Fruit fly (Drosophila melanogaster) whole organism, embryonic: ENCODE data around the gene CG32137.

ENCODE experiments used
- Ada2b ChIP-seq: fragments of 200-800 bp; sonication (Bioruptor generic); IDR thresholded peaks from 2 replicates; pipeline ENCODE4 v1.3.6; 2022; ENCODE audit warnings: missing biosample characterization, missing genetic modification characterization
- B-H2 ChIP-seq: fragments of 200-800 bp; sonication (Bioruptor generic); optimal IDR thresholded peaks from 2 replicates; lab custom pipeline; 2018; ENCODE audit warnings: missing biosample characterization, mild to moderate bottlenecking, missing genetic modification characterization
- CG10431 ChIP-seq: fragments of 200-800 bp; sonication (Bioruptor generic); optimal IDR thresholded peaks from 3 replicates; lab custom pipeline; 2018; ENCODE audit warnings: missing biosample characterization, mild to moderate bottlenecking, missing genetic modification characterization
- CG10959 ChIP-seq: fragments of 200-800 bp; sonication (Bioruptor generic); IDR thresholded peaks from 2 replicates; pipeline ENCODE4 v1.3.6; 2022; ENCODE audit warnings: missing biosample characterization, missing genetic modification characterization
- CG12769 ChIP-seq: fragments of 200-800 bp; sonication (Bioruptor generic); optimal IDR thresholded peaks from 2 replicates; lab custom pipeline; 2019; ENCODE audit warnings: missing biosample characterization, mild to moderate bottlenecking, missing genetic modification characterization, moderate library complexity
- CG13894 ChIP-seq: fragments of 200-800 bp; sonication (Bioruptor generic); optimal IDR thresholded peaks from 3 replicates; lab custom pipeline; 2018; ENCODE audit warnings: missing biosample characterization, mild to moderate bottlenecking, missing genetic modification characterization, moderate library complexity
- CG1647 ChIP-seq: fragments of 200-800 bp; sonication (Bioruptor generic); optimal IDR thresholded peaks from 3 replicates; lab custom pipeline; 2016; ENCODE audit warnings: missing biosample characterization, missing genetic modification characterization
- CG17361 ChIP-seq: fragments of 200-800 bp; sonication (Bioruptor generic); IDR thresholded peaks from 3 replicates; pipeline ENCODE4 v1.3.6; 2022; ENCODE audit warnings: missing biosample characterization, missing genetic modification characterization
- CG2712 ChIP-seq: fragments of 200-800 bp; optimal IDR thresholded peaks from 3 replicates; lab custom pipeline; 2019; ENCODE audit warnings: missing biosample characterization, mild to moderate bottlenecking, missing genetic modification characterization, moderate library complexity
- CG30020 ChIP-seq: fragments of 200-800 bp; optimal IDR thresholded peaks from 2 replicates; lab custom pipeline; 2019; ENCODE audit warnings: missing biosample characterization, mild to moderate bottlenecking, missing genetic modification characterization, moderate library complexity
- CG4360 ChIP-seq: fragments of 200-800 bp; sonication (Bioruptor generic); IDR thresholded peaks from 2 replicates; pipeline ENCODE4 v1.3.6; 2022; ENCODE audit warnings: missing biosample characterization, missing genetic modification characterization
- CG5245 ChIP-seq: fragments of 200-800 bp; sonication (Bioruptor generic); optimal IDR thresholded peaks from 3 replicates; lab custom pipeline; 2016; ENCODE audit warnings: missing biosample characterization, missing genetic modification characterization
- CG7556 ChIP-seq: fragments of 200-800 bp; sonication (Bioruptor generic); optimal IDR thresholded peaks from 2 replicates; lab custom pipeline; 2017; ENCODE audit warnings: missing biosample characterization, mild to moderate bottlenecking, missing genetic modification characterization
- CG9797 ChIP-seq: fragments of 200-800 bp; sonication (Bioruptor generic); optimal IDR thresholded peaks from 3 replicates; lab custom pipeline; 2018; ENCODE audit warnings: missing biosample characterization, mild to moderate bottlenecking, missing genetic modification characterization
- CHES-1-like ChIP-seq: fragments of 200-800 bp; sonication (Bioruptor generic); optimal IDR thresholded peaks from 2 replicates; lab custom pipeline; 2016; ENCODE audit warnings: missing biosample characterization, missing genetic modification characterization
- Chrac-16 ChIP-seq: fragments of 200-800 bp; sonication (Bioruptor generic); optimal IDR thresholded peaks from 3 replicates; lab custom pipeline; 2016; ENCODE audit warnings: missing biosample characterization, missing genetic modification characterization
- Elba2 ChIP-seq: fragments of 200-800 bp; sonication (Bioruptor generic); optimal IDR thresholded peaks from 3 replicates; lab custom pipeline; 2016; ENCODE audit warnings: missing biosample characterization, missing genetic modification characterization
- H2.0 ChIP-seq: fragments of 200-800 bp; sonication (Bioruptor generic); IDR thresholded peaks from 2 replicates; pipeline ENCODE4 v1.3.6; 2022; ENCODE audit warnings: missing biosample characterization, missing genetic modification characterization
- HHEX ChIP-seq: fragments of 200-800 bp; sonication (Bioruptor generic); optimal IDR thresholded peaks from 3 replicates; lab custom pipeline; 2017; ENCODE audit warnings: missing biosample characterization, mild to moderate bottlenecking, missing genetic modification characterization, missing genetic modification reagents
- Hmr ChIP-seq: fragments of 200-800 bp; sonication (Bioruptor generic); optimal IDR thresholded peaks from 3 replicates; lab custom pipeline; 2017; ENCODE audit warnings: mild to moderate bottlenecking, missing biosample characterization, missing genetic modification reagents, missing genetic modification characterization
- Hsf ChIP-seq: fragments of 200-800 bp; sonication (Bioruptor generic); optimal IDR thresholded peaks from 3 replicates; lab custom pipeline; 2016; ENCODE audit warnings: missing biosample characterization, missing genetic modification characterization
- Mad ChIP-seq: fragments of 200-800 bp; sonication (Bioruptor generic); optimal IDR thresholded peaks from 2 replicates; lab custom pipeline; 2016; ENCODE audit warnings: missing biosample characterization, missing genetic modification characterization
- NC2α ChIP-seq: fragments of 200-800 bp; sonication (Bioruptor generic); optimal IDR thresholded peaks from 2 replicates; lab custom pipeline; 2016; ENCODE audit warnings: missing biosample characterization, missing genetic modification characterization
- Nf-YC ChIP-seq: fragments of 200-800 bp; optimal IDR thresholded peaks from 3 replicates; lab custom pipeline; 2019; ENCODE audit warnings: missing biosample characterization, mild to moderate bottlenecking, missing genetic modification characterization, moderate library complexity
- Pdp1 ChIP-seq, 2 experiments: fragments of 200-800 bp; sonication (Bioruptor generic); optimal IDR thresholded peaks; 3 replicates each; lab custom pipeline; 2016; ENCODE audit warnings: missing biosample characterization in 2 of 2, missing genetic modification characterization in 2 of 2, mild to moderate bottlenecking in 1 of 2, moderate library complexity in 1 of 2
- Ptx1 ChIP-seq: fragments of 200-800 bp; sonication (Bioruptor generic); IDR thresholded peaks from 2 replicates; pipeline ENCODE4 v1.3.6; 2022; ENCODE audit warnings: missing biosample characterization, missing genetic modification characterization
- Tbp ChIP-seq: fragments of >200 bp; optimal IDR thresholded peaks from 2 replicates; lab custom pipeline; 2018; ENCODE audit warnings: missing biosample characterization, missing genetic modification characterization
- Vsx1 ChIP-seq: fragments of 200-800 bp; sonication (Bioruptor generic); optimal IDR thresholded peaks from 2 replicates; lab custom pipeline; 2017; ENCODE audit warnings: missing biosample characterization, mild to moderate bottlenecking, missing genetic modification characterization, missing genetic modification reagents
- ap ChIP-seq: fragments of 200-800 bp; sonication (Bioruptor generic); IDR thresholded peaks from 2 replicates; pipeline ENCODE4 v1.3.6; 2022; ENCODE audit warnings: missing biosample characterization, missing genetic modification characterization
- ara ChIP-seq: fragments of 200-800 bp; sonication (Bioruptor generic); IDR thresholded peaks from 2 replicates; pipeline ENCODE4 v1.3.6; 2022; ENCODE audit warnings: missing biosample characterization, missing genetic modification characterization
- bcd ChIP-seq: fragments of 200-800 bp; sonication (Bioruptor generic); optimal IDR thresholded peaks from 2 replicates; lab custom pipeline; 2017; ENCODE audit warnings: missing biosample characterization, mild to moderate bottlenecking, missing genetic modification characterization
- bowl ChIP-seq: fragments of 200-800 bp; sonication (Bioruptor generic); IDR thresholded peaks from 2 replicates; pipeline ENCODE4 v1.3.6; 2022; ENCODE audit warnings: missing biosample characterization, missing genetic modification characterization
- btn ChIP-seq: fragments of 200-800 bp; sonication (Bioruptor generic); optimal IDR thresholded peaks from 2 replicates; lab custom pipeline; 2016; ENCODE audit warnings: missing biosample characterization, missing genetic modification characterization
- crol ChIP-seq: fragments of 200-800 bp; sonication (Bioruptor generic); IDR thresholded peaks from 2 replicates; pipeline ENCODE4 v1.3.6; 2022; ENCODE audit warnings: missing biosample characterization, missing genetic modification characterization
- disco-r ChIP-seq: fragments of 200-800 bp; sonication (Bioruptor generic); optimal IDR thresholded peaks from 2 replicates; lab custom pipeline; 2016; ENCODE audit warnings: missing biosample characterization, missing genetic modification characterization
- gsb ChIP-seq: fragments of 200-800 bp; sonication (Bioruptor generic); IDR thresholded peaks from 2 replicates; pipeline ENCODE4 v1.3.6; 2022; ENCODE audit warnings: missing biosample characterization, missing genetic modification characterization
- gsb-n ChIP-seq: fragments of 200-800 bp; sonication (Bioruptor generic); optimal IDR thresholded peaks from 3 replicates; lab custom pipeline; 2018; ENCODE audit warnings: missing biosample characterization, mild to moderate bottlenecking, missing genetic modification characterization
- hbn ChIP-seq: fragments of 200-800 bp; sonication (Bioruptor generic); IDR thresholded peaks from 2 replicates; pipeline ENCODE4 v1.3.6; 2022; ENCODE audit warnings: missing biosample characterization, missing genetic modification characterization; ENCODE audit not compliant: partially characterized antibody
- knrl ChIP-seq: fragments of 200-800 bp; sonication (Bioruptor generic); IDR thresholded peaks from 3 replicates; pipeline ENCODE4 v1.3.6; 2022; ENCODE audit warnings: missing biosample characterization, missing genetic modification characterization; ENCODE audit not compliant: partially characterized antibody
- lola ChIP-seq, 3 experiments: fragments of >200 bp in 2 of 3; fragments of 200-800 bp in 1 of 3; sonication (Bioruptor generic) in 1 of 3; optimal IDR thresholded peaks; 2 replicates each; lab custom pipeline; 2017 to 2019; ENCODE audit warnings: missing biosample characterization in 3 of 3, missing genetic modification characterization in 3 of 3, mild to moderate bottlenecking in 1 of 3, moderate library complexity in 1 of 3
- mld ChIP-seq: fragments of 200-800 bp; sonication (Bioruptor generic); IDR thresholded peaks from 3 replicates; pipeline ENCODE4 v1.3.6; 2022; ENCODE audit warnings: missing biosample characterization, missing genetic modification characterization; ENCODE audit not compliant: partially characterized antibody
- nmo ChIP-seq: fragments of 200-800 bp; sonication (Bioruptor generic); optimal IDR thresholded peaks from 2 replicates; lab custom pipeline; 2018; ENCODE audit warnings: missing biosample characterization, mild to moderate bottlenecking, missing genetic modification characterization, moderate library complexity
- pfk ChIP-seq: fragments of 200-800 bp; sonication (Bioruptor generic); optimal IDR thresholded peaks from 2 replicates; lab custom pipeline; 2018; ENCODE audit warnings: missing biosample characterization, mild to moderate bottlenecking, missing genetic modification characterization, moderate library complexity
- phol ChIP-seq: fragments of 200-800 bp; sonication (Bioruptor generic); optimal IDR thresholded peaks from 3 replicates; lab custom pipeline; 2018; ENCODE audit warnings: missing biosample characterization, mild to moderate bottlenecking, missing genetic modification characterization, moderate library complexity
- salm ChIP-seq: fragments of 200-800 bp; sonication (Bioruptor generic); optimal IDR thresholded peaks from 2 replicates; lab custom pipeline; 2018; ENCODE audit warnings: missing biosample characterization, mild to moderate bottlenecking, missing genetic modification characterization
- twi ChIP-seq: fragments of 200-800 bp; optimal IDR thresholded peaks from 2 replicates; lab custom pipeline; 2019; ENCODE audit warnings: missing biosample characterization, mild to moderate bottlenecking, missing genetic modification characterization, moderate library complexity
- unpg ChIP-seq: fragments of 200-800 bp; sonication (Bioruptor generic); optimal IDR thresholded peaks from 3 replicates; lab custom pipeline; 2018; ENCODE audit warnings: missing biosample characterization, mild to moderate bottlenecking, missing genetic modification characterization, moderate library complexity
- wor ChIP-seq: fragments of 200-800 bp; sonication (Bioruptor generic); IDR thresholded peaks from 2 replicates; pipeline ENCODE4 v1.3.6; 2022; ENCODE audit warnings: missing biosample characterization, missing genetic modification characterization
- yki ChIP-seq: fragments of >200 bp; optimal IDR thresholded peaks from 3 replicates; lab custom pipeline; 2018
- zfh2 ChIP-seq: fragments of 200-800 bp; sonication (Bioruptor generic); optimal IDR thresholded peaks from 2 replicates; lab custom pipeline; 2016; ENCODE audit warnings: missing biosample characterization, missing genetic modification characterization

CG32137 gene

dm6 chr3L:13903186-13904020 lies 35.6 kb upstream of the CG32137 start, which contains the start of gene dysc (continued):
- TF ChIP-seq twi (tag; lab: Kevin White, UChicago) (no peak), Hmr (GFP tag; lab: Kevin White, UChicago) (peak; percentile 69), yki (lab: Kevin White, UChicago) (no peak), nmo (GFP tag; lab: Kevin White, UChicago) (peak; percentile 4), knrl (GFP tag; lab: Robert Waterston, UW) (no peak), NC2α (GFP tag; lab: Kevin White, UChicago) (no peak), disco-r (GFP tag; lab: Kevin White, UChicago) (no peak), Elba2 (no peak), gsb (GFP tag; lab: Robert Waterston, UW) (no peak), Nf-YC (tag; lab: Kevin White, UChicago) (peak; percentile 37), HHEX (GFP tag; lab: Kevin White, UChicago) (peak; percentile 16), ap (GFP tag; lab: Robert Waterston, UW) (no peak), Hsf (no peak), Chrac-16 (no peak), unpg (peak; percentile 30), CHES-1-like (GFP tag; lab: Kevin White, UChicago) (no peak), zfh2 (GFP tag; lab: Kevin White, UChicago) (no peak), CG13894 (tag; lab: Kevin White, UChicago) (peak; percentile 46), Tbp (no peak), crol (GFP tag; lab: Robert Waterston, UW) (peak; percentile 74), bowl (GFP tag; lab: Robert Waterston, UW) (no peak), salm (tag; lab: Kevin White, UChicago) (no peak), CG7556 (GFP tag; lab: Kevin White, UChicago) (peak; percentile 65), mld (GFP tag; lab: Robert Waterston, UW) (no peak), Ptx1 (GFP tag; lab: Robert Waterston, UW) (peak; percentile 11; the same call in 1 of the 2 replicates), Mad (no peak), pfk (no peak), CG1647 (no peak), CG12769 (tag; lab: Kevin White, UChicago) (no peak), H2.0 (GFP tag; lab: Robert Waterston, UW) (no peak), Ada2b (no peak), wor (GFP tag; lab: Robert Waterston, UW) (no peak), CG10959 (no peak), B-H2 (GFP tag; lab: Kevin White, UChicago) (peak; percentile 12), lola (GFP tag; optimal IDR thresholded peaks at IDR 0.05; lab: Kevin White, UChicago) (no peak), CG5245 (no peak), Vsx1 (no peak), CG17361 (GFP tag; lab: Robert Waterston, UW) (peak; percentile 39; the same call in 1 of the 3 replicates), CG9797 (GFP tag; lab: Kevin White, UChicago) (no peak), ara (GFP tag; lab: Robert Waterston, UW) (no peak), CG4360 (GFP tag; lab: Robert Waterston, UW) (no peak), hbn (no peak), gsb-n (tag; lab: Kevin White, UChicago) (no peak), btn (GFP tag; lab: Kevin White, UChicago) (no peak), Pdp1 (GFP tag; optimal IDR thresholded peaks at IDR 0.05; lab: Kevin White, UChicago) (no peak), CG2712 (tag; lab: Kevin White, UChicago) (peak; percentile 37), phol (tag; lab: Kevin White, UChicago) (peak; percentile 10), CG10431 (GFP tag; lab: Kevin White, UChicago) (no peak), bcd (GFP tag; lab: Kevin White, UChicago) (peak; percentile 33), CG30020 (tag; lab: Kevin White, UChicago) (no peak)
